Worm (Caenorhabditis elegans) whole organism, L3 larva: Measurements from ENCODE around the gene tag-120.

Source experiments
- ZK546.5 ChIP-seq: sonication (generic microtip); optimal IDR thresholded peaks from 2 replicates; lab custom pipeline; 2017; ENCODE audit warnings: missing biosample characterization, missing genetic modification characterization
- ama-1 ChIP-seq: fragments of 150-350 bp; optimal IDR thresholded peaks from 2 replicates; lab custom pipeline; 2018
- ceh-16 ChIP-seq: sonication (generic microtip); optimal IDR thresholded peaks from 2 replicates; lab custom pipeline; 2017; ENCODE audit warnings: missing biosample characterization, missing genetic modification characterization
- ceh-82 ChIP-seq: fragments of 150-350 bp; optimal IDR thresholded peaks from 2 replicates; lab custom pipeline; 2014; ENCODE audit warnings: missing biosample characterization, missing genetic modification characterization
- egl-27 ChIP-seq: sonication (generic microtip); optimal IDR thresholded peaks from 4 replicates; lab custom pipeline; 2017; ENCODE audit warnings: missing biosample characterization, missing genetic modification reagents, missing genetic modification characterization
- elt-1 ChIP-seq: fragments of 150-350 bp; optimal IDR thresholded peaks from 2 replicates; lab custom pipeline; 2014; ENCODE audit warnings: missing biosample characterization, missing genetic modification characterization
- elt-2 ChIP-seq: sonication (generic microtip); optimal IDR thresholded peaks from 2 replicates; lab custom pipeline; 2016; ENCODE audit warnings: missing genetic modification reagents, mild to moderate bottlenecking, missing genetic modification characterization, missing compliant biosample characterization
- elt-3 ChIP-seq, 3 experiments: fragments of 150-350 bp in 1 of 3; sonication (generic microtip) in 2 of 3; optimal IDR thresholded peaks; 2 replicates in 2 of 3; 4 replicates in 1 of 3; lab custom pipeline; 2014 to 2017; ENCODE audit warnings: missing biosample characterization in 3 of 3, missing genetic modification characterization in 3 of 3
- eor-1 ChIP-seq, 2 experiments: fragments of 150-350 bp; optimal IDR thresholded peaks; 2 replicates each; lab custom pipeline; 2014 to 2018; ENCODE audit warnings: missing biosample characterization in 2 of 2, missing genetic modification characterization in 2 of 2
- fkh-10 ChIP-seq: sonication (generic microtip); optimal IDR thresholded peaks from 2 replicates; lab custom pipeline; 2017; ENCODE audit warnings: missing biosample characterization, missing genetic modification reagents, missing genetic modification characterization
- fkh-2 ChIP-seq: fragments of 150-350 bp; optimal IDR thresholded peaks from 2 replicates; lab custom pipeline; 2014; ENCODE audit warnings: missing biosample characterization, missing genetic modification reagents, missing genetic modification characterization
- fos-1 ChIP-seq: fragments of 150-350 bp; optimal IDR thresholded peaks from 2 replicates; lab custom pipeline; 2014; ENCODE audit warnings: missing biosample characterization, missing genetic modification characterization
- hmg-11 ChIP-seq: sonication (generic microtip); optimal IDR thresholded peaks from 2 replicates; lab custom pipeline; 2016; ENCODE audit warnings: missing genetic modification characterization, missing compliant biosample characterization
- jun-1 ChIP-seq: fragments of 150-350 bp; optimal IDR thresholded peaks from 2 replicates; lab custom pipeline; 2014; ENCODE audit warnings: missing biosample characterization, missing genetic modification reagents, missing genetic modification characterization
- lin-15B ChIP-seq: fragments of 150-350 bp; optimal IDR thresholded peaks from 2 replicates; lab custom pipeline; 2014; ENCODE audit warnings: missing biosample characterization, missing genetic modification characterization
- lin-39 ChIP-seq: fragments of 150-350 bp; optimal IDR thresholded peaks from 2 replicates; lab custom pipeline; 2018; ENCODE audit warnings: missing biosample characterization, missing genetic modification reagents, missing genetic modification characterization
- mdl-1 ChIP-seq: fragments of 150-350 bp; optimal IDR thresholded peaks from 2 replicates; lab custom pipeline; 2014; ENCODE audit warnings: missing biosample characterization, missing genetic modification characterization
- mml-1 ChIP-seq: fragments of 150-350 bp; sonication (generic microtip); optimal IDR thresholded peaks from 3 replicates; lab custom pipeline; 2014; ENCODE audit warnings: missing biosample characterization, missing genetic modification characterization
- nfya-1 ChIP-seq: sonication (generic microtip); optimal IDR thresholded peaks from 2 replicates; lab custom pipeline; 2017; ENCODE audit warnings: missing genetic modification characterization, mild to moderate bottlenecking, missing compliant biosample characterization, antibody characterized with exemption, moderate library complexity; ENCODE audit not compliant: insufficient read depth
- nhr-237 ChIP-seq: fragments of 150-350 bp; optimal IDR thresholded peaks from 2 replicates; lab custom pipeline; 2014; ENCODE audit warnings: missing biosample characterization, missing genetic modification characterization
- nhr-25 ChIP-seq: sonication (generic microtip); optimal IDR thresholded peaks from 2 replicates; lab custom pipeline; 2017; ENCODE audit warnings: missing biosample characterization, missing genetic modification characterization
- nhr-28 ChIP-seq: fragments of 150-350 bp; optimal IDR thresholded peaks from 2 replicates; lab custom pipeline; 2014; ENCODE audit warnings: missing biosample characterization, missing genetic modification characterization
- nhr-43 ChIP-seq: sonication (generic microtip); optimal IDR thresholded peaks from 2 replicates; lab custom pipeline; 2016; ENCODE audit warnings: mild to moderate bottlenecking, missing genetic modification characterization, missing compliant biosample characterization; ENCODE audit not compliant: poor library complexity, severe bottlenecking
- nhr-76 ChIP-seq: fragments of 150-350 bp; sonication (generic microtip); optimal IDR thresholded peaks from 5 replicates; lab custom pipeline; 2014; ENCODE audit warnings: missing biosample characterization, missing genetic modification characterization
- pha-4 ChIP-seq: fragments of 150-350 bp; optimal IDR thresholded peaks from 2 replicates; lab custom pipeline; 2014; ENCODE audit warnings: missing biosample characterization, missing genetic modification reagents, missing genetic modification characterization
- pqm-1 ChIP-seq: fragments of 150-350 bp; optimal IDR thresholded peaks from 2 replicates; lab custom pipeline; 2017; ENCODE audit warnings: missing biosample characterization, missing genetic modification characterization, inconsistent platforms
- snpc-4 ChIP-seq: fragments of 150-350 bp; optimal IDR thresholded peaks from 2 replicates; lab custom pipeline; 2014; ENCODE audit warnings: missing biosample characterization, missing genetic modification characterization
- tbx-2 ChIP-seq: sonication (generic microtip); optimal IDR thresholded peaks from 2 replicates; lab custom pipeline; 2016; ENCODE audit warnings: mild to moderate bottlenecking, missing genetic modification characterization, missing compliant biosample characterization
- unc-39 ChIP-seq: sonication (generic microtip); optimal IDR thresholded peaks from 4 replicates; lab custom pipeline; 2017; ENCODE audit warnings: missing biosample characterization, missing genetic modification characterization
- unc-62 ChIP-seq: fragments of 150-350 bp; sonication (generic microtip); optimal IDR thresholded peaks from 4 replicates; lab custom pipeline; 2014; ENCODE audit warnings: missing biosample characterization, missing genetic modification reagents, missing genetic modification characterization
- ztf-11 ChIP-seq: fragments of 150-350 bp; optimal IDR thresholded peaks from 2 replicates; lab custom pipeline; 2014; ENCODE audit warnings: missing biosample characterization, missing genetic modification characterization
- ztf-4 ChIP-seq: fragments of 150-350 bp; optimal IDR thresholded peaks from 2 replicates; lab custom pipeline; 2014; ENCODE audit warnings: missing biosample characterization, missing genetic modification characterization

The tag-120 gene

DNA sequence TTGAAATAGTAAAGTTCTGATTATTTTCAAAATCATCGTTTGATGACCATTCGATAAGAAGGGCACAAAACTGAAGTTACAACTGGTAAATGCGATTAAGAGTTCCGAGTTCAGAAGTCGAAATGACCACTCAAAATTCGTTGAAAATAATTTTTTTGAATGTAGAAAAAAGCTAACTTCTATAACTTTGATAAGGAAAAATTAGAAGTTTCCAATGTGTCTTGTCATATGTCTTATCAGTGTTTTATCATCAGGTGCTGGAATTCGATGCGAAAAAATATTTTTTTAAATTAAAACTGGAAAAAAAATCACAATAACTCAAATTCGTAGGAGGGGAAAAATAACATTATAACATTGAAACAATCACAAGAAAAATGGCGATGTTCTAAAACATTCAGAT, 16.1 kb upstream of the tag-120 start:
- TF ChIP-seq pqm-1 (peak; percentile 7), pha-4 (tag; lab: Kevin White, UChicago) (peak; percentile 20), ceh-16 (tag; lab: Kevin White, UChicago) (no peak), elt-3 (tag; optimal IDR thresholded peaks at IDR 0.05; lab: Kevin White, UChicago) (no peak), elt-2 (tag; lab: Kevin White, UChicago) (peak; percentile 66)

DNA sequence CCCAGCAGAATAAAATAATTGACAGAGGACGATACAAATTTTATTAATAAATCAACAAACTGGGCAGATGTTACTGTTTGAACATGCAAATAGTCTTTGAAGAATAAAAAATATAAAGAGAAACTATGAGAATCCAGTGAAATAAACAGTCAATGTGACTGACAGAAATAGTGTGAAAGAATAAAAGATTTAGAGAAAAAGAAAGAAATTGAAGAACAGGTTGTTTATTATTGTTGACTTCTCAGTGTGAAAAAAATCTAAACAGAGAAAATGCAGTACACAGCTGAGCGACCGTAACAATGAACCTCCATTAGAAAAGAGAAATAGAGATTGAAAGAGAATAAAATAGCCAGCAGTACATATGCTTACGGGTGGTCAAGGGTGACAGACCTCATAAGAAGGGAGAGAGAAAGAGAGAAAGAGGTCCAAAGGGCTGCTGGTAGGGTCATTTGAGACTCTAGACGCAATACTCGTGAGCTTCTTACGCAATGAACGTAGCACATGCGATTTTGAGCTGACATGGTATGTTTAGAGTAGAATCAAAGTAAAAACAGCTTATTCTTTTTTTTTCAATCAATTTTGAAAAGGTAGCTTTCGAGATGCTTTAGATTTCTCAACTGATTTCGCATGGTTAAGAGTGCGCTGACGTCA, 14.5 kb upstream of the tag-120 start, which contains the start of gene slcr-46.3:
slcr-46.3 (minus strand) TSS at position 86 of the 651 bp plus-strand sequence.
- TF ChIP-seq unc-39 (no peak), nhr-43 (no peak), snpc-4 (tag; lab: Kevin White, UChicago) (no peak), tbx-2 (no peak), fkh-10 (GFP tag; lab: Kevin White, UChicago) (no peak), ZK546.5 (tag; lab: Kevin White, UChicago) (no peak), pha-4 (tag; lab: Kevin White, UChicago) (peak; percentile 89)

DNA sequence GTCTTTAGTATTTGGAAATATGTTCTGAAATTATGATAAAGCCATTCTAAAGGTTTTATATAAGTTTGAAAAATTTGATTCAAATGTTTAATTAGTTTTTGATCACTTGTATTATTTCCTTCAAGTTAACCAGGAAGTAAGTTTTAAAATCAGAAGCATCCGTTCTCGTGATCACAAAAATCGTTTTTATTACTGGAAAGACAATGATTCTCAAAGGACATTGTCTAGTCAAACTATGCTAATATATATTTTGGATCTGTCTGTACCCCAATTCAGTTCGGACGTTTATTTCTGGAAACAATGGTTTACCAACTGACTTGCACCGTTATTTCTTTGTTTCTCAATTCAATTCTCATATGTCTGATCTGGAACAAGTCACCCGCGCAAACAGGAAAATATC, 6.8 kb upstream of the tag-120 start, which contains the start of gene str-188:
str-188 (plus strand) TSS at position 301 of the 400 bp plus-strand sequence.
- TF ChIP-seq nfya-1 (no peak), mdl-1 (tag; lab: Kevin White, UChicago) (no peak), lin-39 (tag; lab: Kevin White, UChicago) (no peak), lin-15B (tag; lab: Kevin White, UChicago) (no peak), nhr-43 (no peak), hmg-11 (tag; lab: Kevin White, UChicago) (no peak), eor-1 (tag; optimal IDR thresholded peaks at IDR 0.05; lab: Kevin White, UChicago) (no peak), fos-1 (no peak)

DNA sequence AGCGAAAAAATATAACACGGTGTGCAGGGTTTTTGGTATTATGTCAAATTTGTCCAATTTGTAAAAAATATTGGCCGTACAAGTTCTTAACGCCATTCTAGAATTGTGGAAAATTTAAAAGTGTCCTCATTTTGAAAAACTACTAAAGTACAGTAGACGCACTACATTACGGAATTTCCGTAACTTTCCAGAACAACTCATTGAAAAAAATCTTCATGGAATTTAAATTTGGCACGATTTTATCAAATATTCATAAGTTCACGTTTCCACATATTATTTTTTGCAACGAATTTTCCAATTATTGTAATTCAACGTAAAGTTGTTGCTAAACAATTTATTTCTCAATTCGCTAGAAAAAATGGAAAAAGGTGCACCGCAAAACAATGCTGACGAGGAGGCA, 5.3 kb upstream of the tag-120 start, which contains the start of gene F40F9.3:
F40F9.3 (plus strand) TSS at position 301 of the 400 bp plus-strand sequence.
- TF ChIP-seq ztf-11 (no peak), hmg-11 (tag; lab: Kevin White, UChicago) (no peak), nhr-43 (no peak), ceh-82 (tag; lab: Kevin White, UChicago) (no peak), ama-1 (lab: Kevin White, UChicago) (no peak), fkh-10 (GFP tag; lab: Kevin White, UChicago) (no peak), lin-15B (tag; lab: Kevin White, UChicago) (no peak)

DNA sequence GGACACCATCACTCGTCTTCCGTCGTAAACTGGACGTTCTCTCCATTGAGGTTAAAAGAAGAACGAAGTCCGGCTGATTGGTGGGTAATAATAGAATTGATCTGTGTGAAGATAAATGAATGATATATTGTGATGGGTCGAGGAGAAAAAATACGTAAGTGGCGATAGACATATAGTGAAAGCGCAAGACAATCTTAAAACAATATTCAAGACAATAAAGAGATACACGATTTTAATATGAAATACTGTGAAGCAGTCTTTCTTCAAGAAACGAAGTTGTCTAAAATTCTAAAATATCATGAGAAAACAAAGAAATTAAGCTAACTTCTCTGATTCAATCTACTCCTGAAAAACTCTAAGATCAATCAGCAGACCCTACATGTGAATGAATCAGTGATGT, 3.9 kb upstream of the tag-120 start, which contains the start of gene F40F9.10:
F40F9.10 (minus strand) TSS at position 101 of the 400 bp plus-strand sequence.
- TF ChIP-seq snpc-4 (tag; lab: Kevin White, UChicago) (no peak), ztf-4 (tag; lab: Kevin White, UChicago) (no peak), mml-1 (no peak), elt-1 (tag; lab: Kevin White, UChicago) (no peak), pha-4 (tag; lab: Kevin White, UChicago) (no peak), mdl-1 (tag; lab: Kevin White, UChicago) (no peak), fkh-10 (GFP tag; lab: Kevin White, UChicago) (no peak), tbx-2 (no peak), nhr-25 (tag; lab: Kevin White, UChicago) (no peak), nfya-1 (no peak), nhr-43 (no peak), jun-1 (tag; lab: Kevin White, UChicago) (no peak), lin-39 (tag; lab: Kevin White, UChicago) (no peak), nhr-76 (no peak), ceh-16 (tag; lab: Kevin White, UChicago) (no peak), nhr-28 (tag; lab: Kevin White, UChicago) (no peak)
- TF ChIP-seq, all 47 proteins: peak for 0

DNA sequence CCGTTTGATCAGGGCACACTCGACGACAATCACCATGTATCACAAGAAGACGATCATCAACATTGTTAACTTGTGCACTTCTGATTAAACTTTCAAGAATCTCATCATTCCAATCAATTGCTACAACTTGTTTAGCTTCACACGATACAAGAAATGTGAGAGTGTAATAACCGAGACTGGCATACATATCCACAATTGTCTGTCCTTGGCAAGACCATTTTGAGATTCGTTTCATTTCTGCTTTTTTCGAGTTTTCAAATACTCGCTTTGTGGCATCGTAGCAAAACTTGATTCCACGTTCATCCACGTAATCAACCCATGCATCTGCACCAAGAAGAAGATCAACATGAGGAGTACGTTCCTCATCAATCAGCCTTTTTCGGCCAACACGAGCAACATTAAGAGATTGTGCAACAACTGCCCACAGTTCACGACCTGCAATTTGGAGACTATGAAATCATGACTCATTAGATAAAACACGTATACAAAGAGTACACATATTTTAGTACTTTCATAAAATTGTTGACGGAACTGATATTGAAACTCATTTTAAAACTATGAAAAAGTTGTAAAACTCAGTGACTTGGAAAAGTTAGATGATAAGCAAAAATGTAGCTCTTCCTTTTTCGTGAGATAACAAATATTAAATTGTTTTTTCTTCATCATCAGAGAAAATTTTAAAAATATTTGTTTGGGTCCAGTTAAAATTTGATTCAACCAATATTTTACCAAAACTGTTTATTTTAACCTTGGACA, 3.0 kb upstream of the tag-120 start:
- no peak for TF ChIP-seq fkh-2 (tag; lab: Kevin White, UChicago)
- no peak for TF ChIP-seq nfya-1
- TF ChIP-seq elt-3 (tag; optimal IDR thresholded peaks at IDR 0.05; lab: Kevin White, UChicago), result no peak
- TF ChIP-seq egl-27 (tag; lab: Kevin White, UChicago), result no peak
- no peak for TF ChIP-seq elt-1 (tag; lab: Kevin White, UChicago)
- TF ChIP-seq nhr-237 (tag; lab: Kevin White, UChicago), result no peak
- no peak for TF ChIP-seq unc-62
- TF ChIP-seq eor-1 (tag; optimal IDR thresholded peaks at IDR 0.05; lab: Kevin White, UChicago), result no peak
- TF ChIP-seq nhr-25 (tag; lab: Kevin White, UChicago), result no peak
- TF ChIP-seq ZK546.5 (tag; lab: Kevin White, UChicago), result no peak
- TF ChIP-seq elt-2 (tag; lab: Kevin White, UChicago), result peak; percentile 59
- TF ChIP-seq jun-1 (tag; lab: Kevin White, UChicago), result peak; percentile 39
- no peak for TF ChIP-seq tbx-2
- TF ChIP-seq pqm-1, result peak; percentile 32
- TF ChIP-seq, all 47 proteins: peak for 3
